Worm (Caenorhabditis elegans) whole organism, L1 larva: Measurements from ENCODE around the gene gldi-3.

ENCODE experiments used
- C04F5.9 ChIP-seq: sonication (generic microtip); optimal IDR thresholded peaks from 2 replicates; lab custom pipeline; 2016; ENCODE audit warnings: missing genetic modification characterization, missing compliant biosample characterization
- C16A3.4 ChIP-seq: fragments of 150-350 bp; optimal IDR thresholded peaks from 2 replicates; lab custom pipeline; 2014; ENCODE audit warnings: missing biosample characterization, missing genetic modification characterization
- C34B4.2 ChIP-seq: sonication (generic microtip); optimal IDR thresholded peaks from 2 replicates; lab custom pipeline; 2017; ENCODE audit warnings: mild to moderate bottlenecking, missing genetic modification characterization, missing compliant biosample characterization
- F16B12.6 ChIP-seq: fragments of 150-350 bp; optimal IDR thresholded peaks from 2 replicates; lab custom pipeline; 2014; ENCODE audit warnings: missing biosample characterization, missing genetic modification characterization
- blmp-1 ChIP-seq: fragments of 150-350 bp; optimal IDR thresholded peaks from 2 replicates; lab custom pipeline; 2014; ENCODE audit warnings: missing biosample characterization, missing genetic modification characterization
- ceh-8 ChIP-seq: fragments of 200-800 bp; sonication (Bioruptor generic); optimal IDR thresholded peaks from 2 replicates; lab custom pipeline; 2018; ENCODE audit warnings: mild to moderate bottlenecking, missing genetic modification characterization, moderate library complexity, missing compliant biosample characterization
- ceh-82 ChIP-seq, 3 experiments: fragments of 150-350 bp in 1 of 3; sonication (generic microtip) in 2 of 3; optimal IDR thresholded peaks; 2 replicates each; lab custom pipeline; 2014 to 2017; ENCODE audit warnings: missing biosample characterization in 3 of 3, missing genetic modification characterization in 3 of 3
- ceh-88 ChIP-seq: fragments of 200-800 bp; sonication (Bioruptor generic); IDR thresholded peaks from 2 replicates; pipeline ENCODE4 v1.3.6; 2022; ENCODE audit warnings: missing genetic modification characterization, missing compliant biosample characterization
- ceh-90 ChIP-seq: sonication (generic microtip); optimal IDR thresholded peaks from 2 replicates; lab custom pipeline; 2016; ENCODE audit warnings: missing genetic modification characterization, missing compliant biosample characterization
- dsc-1 ChIP-seq: sonication (generic microtip); optimal IDR thresholded peaks from 2 replicates; lab custom pipeline; 2016; ENCODE audit warnings: mild to moderate bottlenecking, missing genetic modification characterization, missing compliant biosample characterization
- efl-3 ChIP-seq: fragments of 200-800 bp; sonication (Bioruptor generic); optimal IDR thresholded peaks from 2 replicates; lab custom pipeline; 2018; ENCODE audit warnings: mild to moderate bottlenecking, missing genetic modification characterization, missing compliant biosample characterization
- egl-13 ChIP-seq: sonication (generic microtip); optimal IDR thresholded peaks from 2 replicates; lab custom pipeline; 2016; ENCODE audit warnings: missing genotype, missing genetic modification reagents, missing genetic modification characterization, missing compliant biosample characterization
- egl-27 ChIP-seq, 2 experiments: fragments of 150-350 bp in 1 of 2; sonication (generic microtip); optimal IDR thresholded peaks; 3 replicates each; lab custom pipeline; 2017 to 2018; ENCODE audit warnings: missing biosample characterization in 2 of 2, missing genetic modification characterization in 2 of 2, missing genetic modification reagents in 2 of 2
- elt-2 ChIP-seq: sonication (generic microtip); optimal IDR thresholded peaks from 2 replicates; lab custom pipeline; 2016; ENCODE audit warnings: missing genetic modification characterization, mild to moderate bottlenecking, inconsistent platforms, missing compliant biosample characterization, missing genetic modification reagents
- elt-3 ChIP-seq, 6 experiments: fragments of 150-350 bp in 1 of 6; sonication (generic microtip); optimal IDR thresholded peaks; 2 replicates each; lab custom pipeline; 2017 to 2018; ENCODE audit warnings: missing biosample characterization in 6 of 6, missing genetic modification characterization in 6 of 6, inconsistent platforms in 1 of 6
- ets-5 ChIP-seq: fragments of 200-800 bp; sonication (Bioruptor generic); IDR thresholded peaks from 2 replicates; pipeline ENCODE4 v1.3.6; 2022; ENCODE audit warnings: missing genetic modification characterization, missing compliant biosample characterization
- fkh-10 ChIP-seq: sonication (generic microtip); optimal IDR thresholded peaks from 2 replicates; lab custom pipeline; 2017; ENCODE audit warnings: missing biosample characterization, missing genetic modification reagents, missing genetic modification characterization
- fkh-4 ChIP-seq: sonication (generic microtip); optimal IDR thresholded peaks from 2 replicates; lab custom pipeline; 2016; ENCODE audit warnings: missing compliant biosample characterization, missing genetic modification characterization, borderline replicate concordance
- fkh-8 ChIP-seq: sonication (generic microtip); optimal IDR thresholded peaks from 2 replicates; lab custom pipeline; 2016; ENCODE audit warnings: mild to moderate bottlenecking, missing genetic modification characterization, missing compliant biosample characterization
- grh-1 ChIP-seq: fragments of 200-800 bp; sonication (Bioruptor generic); IDR thresholded peaks from 2 replicates; pipeline ENCODE4 v1.3.6; 2022; ENCODE audit warnings: missing genetic modification reagents, missing genetic modification characterization, missing compliant biosample characterization
- hlh-4 ChIP-seq: sonication (generic microtip); optimal IDR thresholded peaks from 2 replicates; lab custom pipeline; 2016; ENCODE audit warnings: mild to moderate bottlenecking, missing genetic modification characterization, missing compliant biosample characterization
- irx-1 ChIP-seq: sonication (generic microtip); optimal IDR thresholded peaks from 2 replicates; lab custom pipeline; 2016; ENCODE audit warnings: missing genetic modification characterization, missing compliant biosample characterization
- isw-1 ChIP-seq: fragments of 200-800 bp; sonication (Bioruptor generic); IDR thresholded peaks from 2 replicates; pipeline ENCODE4 v1.3.6; 2022; ENCODE audit warnings: missing genetic modification characterization, missing compliant biosample characterization
- lin-14 ChIP-seq: fragments of 200-800 bp; sonication (Bioruptor generic); optimal IDR thresholded peaks from 2 replicates; lab custom pipeline; 2018; ENCODE audit warnings: mild to moderate bottlenecking, missing genetic modification characterization, moderate library complexity, missing compliant biosample characterization
- lin-35 ChIP-seq, 2 experiments: fragments of 150-350 bp; optimal IDR thresholded peaks; 2 replicates each; lab custom pipeline; 2014; ENCODE audit warnings: missing biosample characterization in 2 of 2, missing genetic modification characterization in 2 of 2, missing genetic modification reagents in 2 of 2
- lsy-2 ChIP-seq, 2 experiments: fragments of 150-350 bp; optimal IDR thresholded peaks; 2 replicates each; lab custom pipeline; 2014; ENCODE audit warnings: missing biosample characterization in 2 of 2, missing genetic modification characterization in 2 of 2
- mef-2 ChIP-seq: fragments of 150-350 bp; optimal IDR thresholded peaks from 2 replicates; lab custom pipeline; 2014; ENCODE audit warnings: missing biosample characterization, missing genetic modification characterization
- mep-1 ChIP-seq: fragments of 150-350 bp; optimal IDR thresholded peaks from 2 replicates; lab custom pipeline; 2014; ENCODE audit warnings: missing biosample characterization, missing genetic modification characterization
- nhr-12 ChIP-seq: sonication (generic microtip); optimal IDR thresholded peaks from 2 replicates; lab custom pipeline; 2017; ENCODE audit warnings: missing biosample characterization, missing genetic modification characterization
- nhr-20 ChIP-seq: sonication (generic microtip); optimal IDR thresholded peaks from 2 replicates; lab custom pipeline; 2016; ENCODE audit warnings: mild to moderate bottlenecking, missing genetic modification characterization, missing compliant biosample characterization
- nhr-237 ChIP-seq: fragments of 150-350 bp; optimal IDR thresholded peaks from 2 replicates; lab custom pipeline; 2014; ENCODE audit warnings: missing biosample characterization, missing genetic modification characterization
- nhr-47 ChIP-seq: sonication (generic microtip); optimal IDR thresholded peaks from 2 replicates; lab custom pipeline; 2016; ENCODE audit warnings: mild to moderate bottlenecking, missing genetic modification characterization, moderate library complexity, missing compliant biosample characterization
- nhr-71 ChIP-seq: sonication (generic microtip); optimal IDR thresholded peaks from 2 replicates; lab custom pipeline; 2016; ENCODE audit warnings: mild to moderate bottlenecking, missing genetic modification characterization, moderate library complexity, missing compliant biosample characterization
- nhr-77 ChIP-seq: fragments of 150-350 bp; optimal IDR thresholded peaks from 2 replicates; lab custom pipeline; 2014; ENCODE audit warnings: missing biosample characterization, missing genetic modification characterization
- rnt-1 ChIP-seq: sonication (generic microtip); optimal IDR thresholded peaks from 2 replicates; lab custom pipeline; 2016; ENCODE audit warnings: mild to moderate bottlenecking, missing genetic modification characterization, moderate library complexity, missing compliant biosample characterization
- skn-1 ChIP-seq: fragments of 150-350 bp; optimal IDR thresholded peaks from 2 replicates; lab custom pipeline; 2014; ENCODE audit warnings: missing biosample characterization, missing genetic modification characterization
- snpc-4 ChIP-seq: fragments of 150-350 bp; optimal IDR thresholded peaks from 2 replicates; lab custom pipeline; 2014; ENCODE audit warnings: missing biosample characterization, missing genetic modification characterization
- snu-23 ChIP-seq: sonication (generic microtip); optimal IDR thresholded peaks from 2 replicates; lab custom pipeline; 2016; ENCODE audit warnings: missing genetic modification characterization, missing compliant biosample characterization
- sox-4 ChIP-seq: sonication (generic microtip); optimal IDR thresholded peaks from 2 replicates; lab custom pipeline; 2016; ENCODE audit warnings: missing genetic modification characterization, missing compliant biosample characterization
- swsn-7 ChIP-seq: sonication (generic microtip); optimal IDR thresholded peaks from 2 replicates; lab custom pipeline; 2016; ENCODE audit warnings: missing genetic modification characterization, missing compliant biosample characterization
- tbx-2 ChIP-seq: sonication (generic microtip); optimal IDR thresholded peaks from 2 replicates; lab custom pipeline; 2016; ENCODE audit warnings: missing genetic modification characterization, missing compliant biosample characterization
- unc-130 ChIP-seq: fragments of 150-350 bp; optimal IDR thresholded peaks from 2 replicates; lab custom pipeline; 2017; ENCODE audit warnings: missing biosample characterization, missing genetic modification characterization, inconsistent platforms
- unc-86 ChIP-seq: sonication (generic microtip); optimal IDR thresholded peaks from 2 replicates; lab custom pipeline; 2016; ENCODE audit warnings: missing genetic modification characterization, missing compliant biosample characterization
- unc-98 ChIP-seq: fragments of 200-800 bp; sonication (Bioruptor generic); IDR thresholded peaks from 2 replicates; pipeline ENCODE4 v1.3.6; 2022; ENCODE audit warnings: missing genetic modification characterization, missing compliant biosample characterization
- vab-15 ChIP-seq: sonication (generic microtip); optimal IDR thresholded peaks from 2 replicates; lab custom pipeline; 2017; ENCODE audit warnings: missing genotype, mild to moderate bottlenecking, missing genetic modification characterization, missing compliant biosample characterization
- zag-1 ChIP-seq: fragments of 150-350 bp; optimal IDR thresholded peaks from 2 replicates; lab custom pipeline; 2014; ENCODE audit warnings: missing biosample characterization, missing genetic modification characterization
- ztf-11 ChIP-seq, 2 experiments: sonication (generic microtip); optimal IDR thresholded peaks; 2 replicates each; lab custom pipeline; 2016 to 2017; ENCODE audit warnings: missing genetic modification characterization in 2 of 2, missing biosample characterization in 1 of 2, missing compliant biosample characterization in 1 of 2
- ztf-4 ChIP-seq: fragments of 150-350 bp; optimal IDR thresholded peaks from 2 replicates; lab custom pipeline; 2014; ENCODE audit warnings: missing biosample characterization, missing genetic modification characterization

gldi-3 gene

ce11 chrII:9324824-9325351, 45.0 kb upstream of the gldi-3 start, which contains the start of gene eat-3 (continued):
- TF ChIP-seq efl-3 (GFP tag; lab: Kevin White, UChicago) (no peak), elt-2 (tag; lab: Kevin White, UChicago) (no peak), nhr-237 (tag; lab: Kevin White, UChicago) (no peak)

- no peak for TF ChIP-seq lin-35 (GFP tag; optimal IDR thresholded peaks at IDR 0.05; lab: Kevin White, UChicago)
- TF ChIP-seq dsc-1 = peak; percentile 18
- TF ChIP-seq, all 84 proteins: peak for 1
These were observed 43.8 kb upstream of the gldi-3 start, which contains the start of gene egli-1 for ce11 chrII:9323660-9324059. TSS of gene egli-1 (plus strand) at chrII:9323960.

ce11 chrII:9322870-9323349, 43.0 kb upstream of the gldi-3 start, which contains the start of gene rab-39:
TSS of gene rab-39 (minus strand) at chrII:9322920.
- TF ChIP-seq ceh-88 (GFP tag; lab: Robert Waterston, UW) = no peak
- TF ChIP-seq C16A3.4 (tag; lab: Kevin White, UChicago) = peak; percentile 26
- TF ChIP-seq tbx-2 = no peak
- no peak for TF ChIP-seq hlh-4 (tag; lab: Kevin White, UChicago)
- no peak for TF ChIP-seq unc-130
- TF ChIP-seq lin-35 (GFP tag; optimal IDR thresholded peaks at IDR 0.05; lab: Kevin White, UChicago) = peak; percentile 21 to 42
- TF ChIP-seq vab-15 (tag; lab: Kevin White, UChicago) = no peak
- no peak for TF ChIP-seq ceh-90 (tag; lab: Kevin White, UChicago)
- no peak for TF ChIP-seq sox-4 (tag; lab: Kevin White, UChicago)
- TF ChIP-seq isw-1 (GFP tag; lab: Robert Waterston, UW) = no peak
- TF ChIP-seq nhr-71 = peak; percentile 30
- TF ChIP-seq ztf-4 (tag; lab: Kevin White, UChicago) = no peak
- TF ChIP-seq egl-13 (tag; lab: Kevin White, UChicago) = no peak
- peak; percentile 4 for TF ChIP-seq nhr-20
- TF ChIP-seq nhr-77 (tag; lab: Kevin White, UChicago) = no peak
- TF ChIP-seq snpc-4 (tag; lab: Kevin White, UChicago) = no peak
- TF ChIP-seq grh-1 (GFP tag; lab: Robert Waterston, UW) = no peak
- TF ChIP-seq F16B12.6 (tag; lab: Kevin White, UChicago) = no peak
- no peak for TF ChIP-seq egl-27 (tag; optimal IDR thresholded peaks at IDR 0.05; lab: Kevin White, UChicago)
- TF ChIP-seq rnt-1 = no peak
- no peak for TF ChIP-seq C04F5.9 (tag; lab: Kevin White, UChicago)
- TF ChIP-seq dsc-1 = peak; percentile 33
- no peak for TF ChIP-seq ets-5 (GFP tag; lab: Robert Waterston, UW)
- TF ChIP-seq ceh-8 (GFP tag; lab: Kevin White, UChicago) = no peak
- TF ChIP-seq fkh-8 (tag; lab: Kevin White, UChicago) = peak; percentile 29
- peak; percentile 45 for TF ChIP-seq blmp-1 (tag; lab: Kevin White, UChicago)
- TF ChIP-seq nhr-47 (tag; lab: Kevin White, UChicago) = peak; percentile 23
- TF ChIP-seq snu-23 (GFP tag; lab: Kevin White, UChicago) = peak; percentile 7
- TF ChIP-seq unc-86 = no peak
- peak; percentile 32 for TF ChIP-seq skn-1 (tag; lab: Kevin White, UChicago)
- no peak for TF ChIP-seq swsn-7 (tag; lab: Kevin White, UChicago)
- no peak for TF ChIP-seq nhr-237 (tag; lab: Kevin White, UChicago)
- TF ChIP-seq fkh-10 (GFP tag; lab: Kevin White, UChicago) = no peak
- TF ChIP-seq elt-3 (tag; optimal IDR thresholded peaks at IDR 0.05; lab: Kevin White, UChicago) = no peak
- peak; percentile 31 for TF ChIP-seq lin-14
- TF ChIP-seq C34B4.2 = no peak
- TF ChIP-seq mep-1 (tag; lab: Kevin White, UChicago) = peak; percentile 65
- TF ChIP-seq zag-1 (tag; lab: Kevin White, UChicago) = no peak
- no peak for TF ChIP-seq unc-98
- no peak for TF ChIP-seq ceh-82 (tag; optimal IDR thresholded peaks at IDR 0.05; lab: Kevin White, UChicago)
- no peak for TF ChIP-seq irx-1 (tag; lab: Kevin White, UChicago)
- no peak for TF ChIP-seq fkh-4 (tag; lab: Kevin White, UChicago)
- TF ChIP-seq ztf-11 (tag; optimal IDR thresholded peaks at IDR 0.05; lab: Kevin White, UChicago) = no peak
- no peak for TF ChIP-seq mef-2 (tag; lab: Kevin White, UChicago)
- peak; percentile 42 to 70 for TF ChIP-seq lsy-2 (tag; optimal IDR thresholded peaks at IDR 0.05; lab: Kevin White, UChicago)
- no peak for TF ChIP-seq nhr-12 (tag; lab: Kevin White, UChicago)
